Worm (Caenorhabditis elegans) whole organism, L2 larva: Measurements from ENCODE around the gene W07G4.8.

ENCODE experiments used
- F13H6.1 ChIP-seq: sonication (generic microtip); optimal IDR thresholded peaks from 2 replicates; lab custom pipeline; 2016; ENCODE audit warnings: missing genetic modification characterization, missing compliant biosample characterization
- R02D3.7 ChIP-seq: fragments of 150-350 bp; optimal IDR thresholded peaks from 2 replicates; lab custom pipeline; 2014; ENCODE audit warnings: missing biosample characterization, missing genetic modification characterization
- alr-1 ChIP-seq: fragments of 150-350 bp; optimal IDR thresholded peaks from 2 replicates; lab custom pipeline; 2014; ENCODE audit warnings: missing biosample characterization, missing genetic modification characterization
- aly-2 ChIP-seq: fragments of 150-350 bp; optimal IDR thresholded peaks from 2 replicates; lab custom pipeline; 2014; ENCODE audit warnings: missing biosample characterization, missing genetic modification characterization
- ama-1 ChIP-seq: fragments of 150-350 bp; optimal IDR thresholded peaks from 2 replicates; lab custom pipeline; 2018; ENCODE audit warnings: inconsistent platforms
- blmp-1 ChIP-seq: sonication (generic microtip); optimal IDR thresholded peaks from 2 replicates; lab custom pipeline; 2017; ENCODE audit warnings: missing genetic modification characterization, mild to moderate bottlenecking, missing compliant biosample characterization, antibody characterized with exemption, moderate library complexity; ENCODE audit not compliant: insufficient read depth
- ceh-16 ChIP-seq: fragments of 150-350 bp; optimal IDR thresholded peaks from 2 replicates; lab custom pipeline; 2014; ENCODE audit warnings: missing biosample characterization, missing genetic modification characterization
- crh-2 ChIP-seq: sonication (generic microtip); optimal IDR thresholded peaks from 2 replicates; lab custom pipeline; 2017; ENCODE audit warnings: missing biosample characterization, missing genetic modification characterization
- dmd-4 ChIP-seq: sonication (generic microtip); optimal IDR thresholded peaks from 2 replicates; lab custom pipeline; 2017; ENCODE audit warnings: missing biosample characterization, missing genetic modification characterization
- egl-27 ChIP-seq: sonication (generic microtip); optimal IDR thresholded peaks from 3 replicates; lab custom pipeline; 2017; ENCODE audit warnings: missing biosample characterization, missing genetic modification reagents, missing genetic modification characterization
- elt-1 ChIP-seq: fragments of 150-350 bp; optimal IDR thresholded peaks from 2 replicates; lab custom pipeline; 2014; ENCODE audit warnings: missing biosample characterization, missing genetic modification characterization
- elt-3 ChIP-seq: sonication (generic microtip); optimal IDR thresholded peaks from 2 replicates; lab custom pipeline; 2017; ENCODE audit warnings: missing biosample characterization, missing genetic modification characterization
- fos-1 ChIP-seq: fragments of 150-350 bp; optimal IDR thresholded peaks from 2 replicates; lab custom pipeline; 2014; ENCODE audit warnings: missing biosample characterization, missing genetic modification characterization
- gmeb-1 ChIP-seq: fragments of 150-350 bp; optimal IDR thresholded peaks from 2 replicates; lab custom pipeline; 2014; ENCODE audit warnings: missing biosample characterization, missing genetic modification characterization
- lin-39 ChIP-seq: fragments of 150-350 bp; optimal IDR thresholded peaks from 2 replicates; lab custom pipeline; 2014; ENCODE audit warnings: missing biosample characterization, missing genetic modification reagents, missing genetic modification characterization
- lsy-2 ChIP-seq, 2 experiments: fragments of 150-350 bp in 1 of 2; sonication (generic microtip) in 1 of 2; optimal IDR thresholded peaks; 2 replicates each; lab custom pipeline; 2014 to 2017; ENCODE audit warnings: missing biosample characterization in 2 of 2, missing genetic modification characterization in 2 of 2
- mab-5 ChIP-seq: fragments of 150-350 bp; optimal IDR thresholded peaks from 2 replicates; lab custom pipeline; 2014; ENCODE audit warnings: missing biosample characterization, missing genetic modification characterization
- mdl-1 ChIP-seq, 2 experiments: fragments of 150-350 bp in 1 of 2; sonication (generic microtip) in 1 of 2; optimal IDR thresholded peaks; 2 replicates each; lab custom pipeline; 2017; ENCODE audit warnings: missing biosample characterization in 2 of 2, missing genetic modification characterization in 2 of 2
- nhr-10 ChIP-seq: sonication (generic microtip); optimal IDR thresholded peaks from 2 replicates; lab custom pipeline; 2017; ENCODE audit warnings: missing biosample characterization, missing genetic modification characterization
- nhr-11 ChIP-seq: fragments of 150-350 bp; optimal IDR thresholded peaks from 2 replicates; lab custom pipeline; 2014; ENCODE audit warnings: missing biosample characterization, missing genetic modification characterization
- nhr-12 ChIP-seq: fragments of 150-350 bp; optimal IDR thresholded peaks from 2 replicates; lab custom pipeline; 2014; ENCODE audit warnings: missing biosample characterization, missing genetic modification characterization
- nhr-23 ChIP-seq: fragments of 150-350 bp; optimal IDR thresholded peaks from 2 replicates; lab custom pipeline; 2014; ENCODE audit warnings: missing biosample characterization, missing genetic modification reagents, missing genetic modification characterization
- nhr-237 ChIP-seq: fragments of 150-350 bp; optimal IDR thresholded peaks from 2 replicates; lab custom pipeline; 2014; ENCODE audit warnings: missing biosample characterization, missing genetic modification characterization
- nhr-6 ChIP-seq: fragments of 150-350 bp; optimal IDR thresholded peaks from 2 replicates; lab custom pipeline; 2014; ENCODE audit warnings: missing biosample characterization, missing genetic modification characterization
- nhr-77 ChIP-seq: fragments of 150-350 bp; optimal IDR thresholded peaks from 2 replicates; lab custom pipeline; 2014; ENCODE audit warnings: missing biosample characterization, missing genetic modification characterization
- peb-1 ChIP-seq: fragments of 150-350 bp; optimal IDR thresholded peaks from 2 replicates; lab custom pipeline; 2014; ENCODE audit warnings: missing biosample characterization, missing genetic modification characterization
- skn-1 ChIP-seq: sonication (generic microtip); optimal IDR thresholded peaks from 2 replicates; lab custom pipeline; 2017; ENCODE audit warnings: missing biosample characterization, missing genetic modification characterization
- sma-3 ChIP-seq: sonication (generic microtip); optimal IDR thresholded peaks from 2 replicates; lab custom pipeline; 2016; ENCODE audit warnings: missing genetic modification reagents, missing genetic modification characterization, missing compliant biosample characterization
- snpc-4 ChIP-seq: fragments of 150-350 bp; optimal IDR thresholded peaks from 2 replicates; lab custom pipeline; 2014; ENCODE audit warnings: missing biosample characterization, missing genetic modification characterization
- unc-62 ChIP-seq: fragments of 150-350 bp; optimal IDR thresholded peaks from 2 replicates; lab custom pipeline; 2014; ENCODE audit warnings: missing biosample characterization, missing genetic modification reagents, missing genetic modification characterization
- zag-1 ChIP-seq: fragments of 150-350 bp; optimal IDR thresholded peaks from 2 replicates; lab custom pipeline; 2014; ENCODE audit warnings: missing biosample characterization, missing genetic modification characterization
- ztf-1 ChIP-seq: fragments of 200-800 bp; sonication (Bioruptor generic); conservative IDR thresholded peaks from 2 replicates; pipeline ENCODE4 v1.3.6; 2022; ENCODE audit warnings: missing genetic modification characterization, missing compliant biosample characterization
- ztf-11 ChIP-seq: sonication (generic microtip); optimal IDR thresholded peaks from 2 replicates; lab custom pipeline; 2017; ENCODE audit warnings: missing biosample characterization, missing genetic modification characterization
- ztf-4 ChIP-seq: fragments of 150-350 bp; optimal IDR thresholded peaks from 2 replicates; lab custom pipeline; 2014; ENCODE audit warnings: missing biosample characterization, missing genetic modification characterization

The W07G4.8 gene

ce11 chrV:13036466-13036865 lies 12.9 kb downstream of the W07G4.8 start, which contains the start of gene W07G4.2:
W07G4.2 (minus strand) TSS chrV:13036566.
- TF ChIP-seq ztf-4 (tag; lab: Kevin White, UChicago) (no peak), fos-1 (tag; lab: Kevin White, UChicago) (no peak), elt-1 (tag; lab: Kevin White, UChicago) (no peak), peb-1 (tag; lab: Kevin White, UChicago) (no peak), aly-2 (no peak), R02D3.7 (tag; lab: Kevin White, UChicago) (no peak), nhr-77 (tag; lab: Kevin White, UChicago) (no peak), unc-62 (GFP tag; lab: Kevin White, UChicago) (no peak), nhr-23 (tag; lab: Kevin White, UChicago) (no peak)

- TF ChIP-seq zag-1 (tag; lab: Kevin White, UChicago): no peak
- TF ChIP-seq ztf-11 (tag; lab: Kevin White, UChicago): no peak
- no peak for TF ChIP-seq blmp-1 (tag; lab: Kevin White, UChicago)
- no peak for TF ChIP-seq crh-2 (tag; lab: Kevin White, UChicago)
- TF ChIP-seq ztf-1 (GFP tag; lab: Robert Waterston, UW): no peak
- no peak for TF ChIP-seq egl-27 (tag; lab: Kevin White, UChicago)
- no peak for TF ChIP-seq aly-2
Observed at ce11 chrV:13034604-13035003, 14.8 kb downstream of the W07G4.8 start, which contains the start of gene W07G4.7. W07G4.7 (minus strand) TSS chrV:13034704.

DNA sequence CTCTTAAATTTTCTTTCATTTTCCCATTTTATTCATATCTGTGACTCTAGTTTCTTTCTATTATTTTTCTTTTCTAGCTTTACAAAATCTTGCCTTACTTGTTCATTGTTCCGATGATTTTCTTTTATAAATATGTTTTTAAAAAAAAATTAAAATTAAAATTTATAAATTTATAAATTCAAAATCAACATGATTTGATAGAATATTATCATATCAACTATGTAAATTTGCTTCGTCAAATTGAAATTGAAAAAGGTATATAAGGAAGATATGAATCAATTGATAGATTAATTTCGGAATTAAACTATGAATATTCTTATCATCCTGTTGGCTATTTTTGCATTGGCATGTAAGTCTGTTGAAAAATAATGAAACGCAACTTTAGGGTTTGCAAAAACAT lies 16.1 kb downstream of the W07G4.8 start, which contains the start of gene W07G4.1:
Gene W07G4.1, plus strand, starts transcription at position 301 of the 400 bp plus-strand sequence.
- TF ChIP-seq snpc-4 (tag; lab: Kevin White, UChicago) (no peak), elt-3 (no peak), ztf-4 (tag; lab: Kevin White, UChicago) (no peak), skn-1 (tag; lab: Kevin White, UChicago) (no peak), F13H6.1 (no peak), ceh-16 (no peak), nhr-10 (tag; lab: Kevin White, UChicago) (no peak), lsy-2 (tag; optimal IDR thresholded peaks at IDR 0.05; lab: Kevin White, UChicago) (no peak), nhr-237 (tag; lab: Kevin White, UChicago) (no peak), gmeb-1 (tag; lab: Kevin White, UChicago) (no peak), dmd-4 (tag; lab: Kevin White, UChicago) (no peak)

- TF ChIP-seq dmd-4 (tag; lab: Kevin White, UChicago): no peak
- TF ChIP-seq R02D3.7 (tag; lab: Kevin White, UChicago): no peak
- TF ChIP-seq, all 48 proteins: peak for 0
Observed at ce11 chrV:13028871-13029270, 20.5 kb downstream of the W07G4.8 start.

DNA sequence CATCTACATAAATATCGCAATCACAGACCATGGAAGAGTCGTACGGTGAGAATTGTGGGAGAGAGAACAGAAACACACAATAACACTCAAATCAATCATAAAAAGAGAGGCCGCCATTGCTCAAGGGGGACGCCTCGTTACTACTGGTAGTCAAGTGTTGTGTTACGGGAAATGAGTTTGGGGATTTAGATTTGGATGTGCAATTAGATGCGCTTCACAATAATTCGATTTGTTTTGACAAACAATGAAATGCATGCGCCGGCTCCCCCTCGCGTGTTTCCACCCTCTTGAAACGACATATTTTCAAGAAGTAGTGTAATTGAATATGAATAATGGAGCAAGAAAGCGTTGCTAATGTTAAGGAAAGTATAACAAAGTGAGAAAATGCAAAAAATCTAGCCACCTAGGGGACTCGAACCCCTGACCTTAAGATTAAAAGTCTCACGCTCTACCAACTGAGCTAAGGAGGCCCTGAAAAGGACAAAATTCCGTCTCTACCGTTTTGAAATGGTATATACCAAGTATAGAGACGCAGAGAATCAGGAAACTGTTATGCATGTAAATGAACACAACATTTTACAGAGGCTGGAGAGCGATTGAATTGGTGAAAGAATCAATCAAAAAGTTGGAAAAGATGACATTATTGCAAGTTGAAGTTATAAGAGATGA lies 22.6 kb downstream of the W07G4.8 start:
- TF ChIP-seq R02D3.7 (tag; lab: Kevin White, UChicago) (no peak), ztf-1 (GFP tag; lab: Robert Waterston, UW) (no peak), crh-2 (tag; lab: Kevin White, UChicago) (no peak), nhr-12 (no peak), F13H6.1 (no peak), ceh-16 (no peak), nhr-11 (tag; lab: Kevin White, UChicago) (no peak), sma-3 (GFP tag; lab: Kevin White, UChicago) (no peak), alr-1 (tag; lab: Kevin White, UChicago) (no peak), mdl-1 (tag; optimal IDR thresholded peaks at IDR 0.05; lab: Kevin White, UChicago) (no peak), peb-1 (tag; lab: Kevin White, UChicago) (no peak), egl-27 (tag; lab: Kevin White, UChicago) (no peak), gmeb-1 (tag; lab: Kevin White, UChicago) (no peak), nhr-6 (tag; lab: Kevin White, UChicago) (no peak)

ce11 chrV:13025283-13025682 lies 24.1 kb downstream of the W07G4.8 start:
- TF ChIP-seq elt-1 (tag; lab: Kevin White, UChicago) (no peak), zag-1 (tag; lab: Kevin White, UChicago) (no peak), lin-39 (tag; lab: Kevin White, UChicago) (no peak), unc-62 (GFP tag; lab: Kevin White, UChicago) (no peak), nhr-6 (tag; lab: Kevin White, UChicago) (no peak), mab-5 (no peak), ztf-4 (tag; lab: Kevin White, UChicago) (no peak), skn-1 (tag; lab: Kevin White, UChicago) (no peak), ama-1 (lab: Kevin White, UChicago) (no peak), dmd-4 (tag; lab: Kevin White, UChicago) (no peak), mdl-1 (tag; optimal IDR thresholded peaks at IDR 0.05; lab: Kevin White, UChicago) (no peak), nhr-10 (tag; lab: Kevin White, UChicago) (no peak)
- TF ChIP-seq, all 48 proteins: peak for 0
